Worm (Caenorhabditis elegans) whole organism, L4 larva: Measurements from ENCODE around the gene acs-10.

ENCODE experiments used
- lin-38 ChIP-seq: fragments of 200-800 bp; sonication (Bioruptor generic); IDR thresholded peaks from 2 replicates; pipeline ENCODE4 v1.3.6; 2022; ENCODE audit warnings: missing genetic modification reagents, missing genetic modification characterization, missing compliant biosample characterization
- nhr-77 ChIP-seq: fragments of 150-350 bp; optimal IDR thresholded peaks from 2 replicates; lab custom pipeline; 2014; ENCODE audit warnings: missing biosample characterization, missing genetic modification characterization

- TF ChIP-seq lin-38 (no peak), nhr-77 (tag; lab: Kevin White, UChicago) (no peak)
Measured at ce11 chrV:14130226-14130625, 16.1 kb upstream of the acs-10 start.
